Fruit fly (Drosophila melanogaster) whole organism, embryonic: Measurements from ENCODE around the gene Invadolysin.

Source experiments
- Adf1 ChIP-seq: fragments of 200-800 bp; sonication (Bioruptor generic); IDR thresholded peaks from 2 replicates; pipeline ENCODE4 v1.3.6; 2022; ENCODE audit warnings: missing biosample characterization, missing genetic modification characterization
- BEAF-32 ChIP-seq: fragments of 200-800 bp; sonication (Bioruptor generic); optimal IDR thresholded peaks from 3 replicates; lab custom pipeline; 2017; ENCODE audit warnings: missing biosample characterization, missing genetic modification characterization, mild to moderate bottlenecking, moderate library complexity, missing genetic modification reagents
- BtbVII ChIP-seq: fragments of 200-800 bp; sonication (Bioruptor generic); optimal IDR thresholded peaks from 3 replicates; lab custom pipeline; 2017; ENCODE audit warnings: missing biosample characterization, mild to moderate bottlenecking, missing genetic modification characterization
- CG11093 ChIP-seq: fragments of 200-800 bp; sonication (Bioruptor generic); IDR thresholded peaks from 3 replicates; pipeline ENCODE4 v1.3.6; 2022; ENCODE audit warnings: missing biosample characterization, missing genetic modification characterization
- CG12155 ChIP-seq: fragments of 200-800 bp; sonication (Bioruptor generic); optimal IDR thresholded peaks from 3 replicates; lab custom pipeline; 2016; ENCODE audit warnings: missing biosample characterization, missing genetic modification characterization
- CG13123 ChIP-seq: fragments of 200-800 bp; sonication (Bioruptor generic); optimal IDR thresholded peaks from 2 replicates; lab custom pipeline; 2016; ENCODE audit warnings: missing biosample characterization, missing genetic modification characterization
- CG14441 ChIP-seq: fragments of 200-800 bp; sonication (Bioruptor generic); IDR thresholded peaks from 2 replicates; pipeline ENCODE4 v1.3.6; 2022; ENCODE audit warnings: missing biosample characterization, missing genetic modification characterization
- CG14710 ChIP-seq: fragments of 200-800 bp; sonication (Bioruptor generic); optimal IDR thresholded peaks from 3 replicates; lab custom pipeline; 2019; ENCODE audit warnings: missing biosample characterization, mild to moderate bottlenecking, missing genetic modification characterization, moderate library complexity
- CG15073 ChIP-seq: fragments of 200-800 bp; sonication (Bioruptor generic); optimal IDR thresholded peaks from 2 replicates; lab custom pipeline; 2016; ENCODE audit warnings: missing biosample characterization, missing genetic modification characterization
- CG15696 ChIP-seq: fragments of 200-800 bp; sonication (Bioruptor generic); optimal IDR thresholded peaks from 2 replicates; lab custom pipeline; 2019; ENCODE audit warnings: missing biosample characterization, mild to moderate bottlenecking, missing genetic modification characterization, moderate library complexity
- CG31441 ChIP-seq: fragments of 200-800 bp; sonication (Bioruptor generic); IDR thresholded peaks from 2 replicates; pipeline ENCODE4 v1.3.6; 2022; ENCODE audit warnings: missing biosample characterization, missing genetic modification characterization
- CG34422 ChIP-seq: fragments of 200-800 bp; sonication (Bioruptor generic); IDR thresholded peaks from 3 replicates; pipeline ENCODE4 v1.3.6; 2022; ENCODE audit warnings: missing biosample characterization, missing genetic modification characterization
- CG3838 ChIP-seq: fragments of 200-800 bp; sonication (Bioruptor generic); optimal IDR thresholded peaks from 3 replicates; lab custom pipeline; 2016; ENCODE audit warnings: missing biosample characterization, missing genetic modification characterization
- CG4328 ChIP-seq: fragments of 200-800 bp; sonication (Bioruptor generic); optimal IDR thresholded peaks from 3 replicates; lab custom pipeline; 2017; ENCODE audit warnings: missing biosample characterization, missing genetic modification reagents, missing genetic modification characterization
- CG5245 ChIP-seq: fragments of 200-800 bp; sonication (Bioruptor generic); optimal IDR thresholded peaks from 3 replicates; lab custom pipeline; 2016; ENCODE audit warnings: missing biosample characterization, missing genetic modification characterization
- CG7271 ChIP-seq: fragments of 200-800 bp; sonication (Bioruptor generic); optimal IDR thresholded peaks from 2 replicates; lab custom pipeline; 2018; ENCODE audit warnings: missing biosample characterization, mild to moderate bottlenecking, missing genetic modification characterization, moderate library complexity
- CG7357 ChIP-seq: fragments of 200-800 bp; sonication (Bioruptor generic); IDR thresholded peaks from 3 replicates; pipeline ENCODE4 v1.3.6; 2022; ENCODE audit warnings: missing biosample characterization, missing genetic modification characterization
- CG7372 ChIP-seq: fragments of 200-800 bp; sonication (Bioruptor generic); IDR thresholded peaks from 2 replicates; pipeline ENCODE4 v1.3.6; 2022; ENCODE audit warnings: missing biosample characterization, missing genetic modification characterization
- CG8290 ChIP-seq, 3 experiments: fragments of 200-800 bp; sonication (Bioruptor generic); optimal IDR thresholded peaks; 2 replicates each; lab custom pipeline; 2016 to 2019; ENCODE audit warnings: missing biosample characterization in 3 of 3, missing genetic modification characterization in 3 of 3, mild to moderate bottlenecking in 2 of 3, moderate library complexity in 1 of 3
- CG8359 ChIP-seq: fragments of 200-800 bp; sonication (Bioruptor generic); optimal IDR thresholded peaks from 2 replicates; lab custom pipeline; 2017; ENCODE audit warnings: missing biosample characterization, mild to moderate bottlenecking, missing genetic modification characterization, borderline replicate concordance
- Dip3 ChIP-seq: fragments of 200-800 bp; sonication (Bioruptor generic); optimal IDR thresholded peaks from 3 replicates; lab custom pipeline; 2016; ENCODE audit warnings: missing biosample characterization, missing genetic modification characterization
- H15 ChIP-seq: fragments of 200-800 bp; sonication (Bioruptor generic); IDR thresholded peaks from 3 replicates; pipeline ENCODE4 v1.3.6; 2022; ENCODE audit warnings: missing biosample characterization, missing genetic modification characterization
- Med ChIP-seq: fragments of 200-800 bp; sonication (Bioruptor generic); peaks from one replicate; lab custom pipeline; 2016; ENCODE audit warnings: missing biosample characterization, missing genetic modification characterization, mild to moderate bottlenecking, inconsistent platforms, moderate library complexity
- Neu2 ChIP-seq: fragments of 200-800 bp; sonication (Bioruptor generic); optimal IDR thresholded peaks from 3 replicates; lab custom pipeline; 2016; ENCODE audit warnings: missing biosample characterization, missing genetic modification characterization, borderline replicate concordance
- NfI ChIP-seq: fragments of 200-800 bp; sonication (Bioruptor generic); optimal IDR thresholded peaks from 3 replicates; lab custom pipeline; 2018; ENCODE audit warnings: missing biosample characterization, mild to moderate bottlenecking, missing genetic modification characterization, moderate library complexity
- Ravus ChIP-seq: fragments of 200-800 bp; sonication (Bioruptor generic); IDR thresholded peaks from 2 replicates; pipeline ENCODE4 v1.3.6; 2022; ENCODE audit warnings: missing biosample characterization, missing genetic modification characterization
- Taf1 ChIP-seq: fragments of 200-800 bp; sonication (Bioruptor generic); IDR thresholded peaks from 2 replicates; pipeline ENCODE4 v1.3.6; 2022; ENCODE audit warnings: missing biosample characterization, missing genetic modification characterization
- Xbp1 ChIP-seq: fragments of 200-800 bp; sonication (Bioruptor generic); optimal IDR thresholded peaks from 3 replicates; lab custom pipeline; 2016; ENCODE audit warnings: missing biosample characterization, mild to moderate bottlenecking, missing genetic modification characterization
- Xrp1 ChIP-seq: fragments of 200-800 bp; sonication (Bioruptor generic); IDR thresholded peaks from 2 replicates; pipeline ENCODE4 v1.3.6; 2022; ENCODE audit warnings: missing biosample characterization, missing genetic modification characterization
- ab ChIP-seq: fragments of 200-800 bp; sonication (Bioruptor generic); optimal IDR thresholded peaks from 2 replicates; lab custom pipeline; 2016; ENCODE audit warnings: missing biosample characterization, missing genetic modification characterization
- amos ChIP-seq: fragments of 200-800 bp; sonication (Bioruptor generic); IDR thresholded peaks from 2 replicates; pipeline ENCODE4 v1.3.6; 2022; ENCODE audit warnings: missing biosample characterization, missing genetic modification characterization; ENCODE audit not compliant: partially characterized antibody
- chif ChIP-seq, 2 experiments: fragments of 200-800 bp; sonication (Bioruptor generic); optimal IDR thresholded peaks; 3 replicates each; lab custom pipeline; 2016; ENCODE audit warnings: missing biosample characterization in 2 of 2, missing genetic modification characterization in 2 of 2
- chn ChIP-seq: fragments of 200-800 bp; sonication (Bioruptor generic); optimal IDR thresholded peaks from 2 replicates; lab custom pipeline; 2016; ENCODE audit warnings: missing biosample characterization, missing genetic modification characterization
- da ChIP-seq: fragments of 200-800 bp; sonication (Bioruptor generic); optimal IDR thresholded peaks from 2 replicates; lab custom pipeline; 2016; ENCODE audit warnings: missing biosample characterization, missing genetic modification characterization
- ems ChIP-seq: fragments of 200-800 bp; sonication (Bioruptor generic); optimal IDR thresholded peaks from 3 replicates; lab custom pipeline; 2016; ENCODE audit warnings: missing biosample characterization, missing genetic modification characterization
- esg ChIP-seq: fragments of 200-800 bp; sonication (Bioruptor generic); conservative IDR thresholded peaks from 2 replicates; pipeline ENCODE4 v1.3.6; 2022; ENCODE audit warnings: missing biosample characterization, missing genetic modification characterization
- fd102C ChIP-seq: fragments of 200-800 bp; sonication (Bioruptor generic); optimal IDR thresholded peaks from 2 replicates; lab custom pipeline; 2018; ENCODE audit warnings: missing biosample characterization, mild to moderate bottlenecking, missing genetic modification characterization, moderate library complexity
- inv ChIP-seq: fragments of 200-800 bp; sonication (Bioruptor generic); IDR thresholded peaks from 2 replicates; pipeline ENCODE4 v1.3.6; 2022; ENCODE audit warnings: missing biosample characterization, missing genetic modification characterization; ENCODE audit not compliant: partially characterized antibody
- kay ChIP-seq: fragments of 200-800 bp; sonication (Bioruptor generic); optimal IDR thresholded peaks from 2 replicates; lab custom pipeline; 2016; ENCODE audit warnings: missing biosample characterization, missing genetic modification characterization
- lab ChIP-seq: fragments of 200-800 bp; sonication (Bioruptor generic); optimal IDR thresholded peaks from 3 replicates; lab custom pipeline; 2017; ENCODE audit warnings: missing biosample characterization, missing genetic modification characterization, mild to moderate bottlenecking, moderate library complexity, missing genetic modification reagents
- otp ChIP-seq: fragments of 200-800 bp; sonication (Bioruptor generic); IDR thresholded peaks from 3 replicates; pipeline ENCODE4, ENCODE4 v1.3.6; 2022; ENCODE audit warnings: missing biosample characterization, missing genetic modification characterization
- repo ChIP-seq: fragments of 200-800 bp; sonication (Bioruptor generic); optimal IDR thresholded peaks from 2 replicates; lab custom pipeline; 2016; ENCODE audit warnings: missing biosample characterization, missing genetic modification characterization
- sens ChIP-seq: fragments of 200-800 bp; sonication (Bioruptor generic); peaks from one replicate; lab custom pipeline; 2016; ENCODE audit warnings: missing biosample characterization, missing genetic modification characterization
- sim ChIP-seq: fragments of 200-800 bp; sonication (Bioruptor generic); IDR thresholded peaks from 2 replicates; pipeline ENCODE4 v1.3.6; 2022; ENCODE audit warnings: missing biosample characterization, missing genetic modification characterization
- sug ChIP-seq: fragments of 200-800 bp; optimal IDR thresholded peaks from 2 replicates; lab custom pipeline; 2019; ENCODE audit warnings: missing biosample characterization, mild to moderate bottlenecking, missing genetic modification characterization, moderate library complexity
- tin ChIP-seq: fragments of 200-800 bp; sonication (Bioruptor generic); optimal IDR thresholded peaks from 3 replicates; lab custom pipeline; 2016; ENCODE audit warnings: missing biosample characterization, missing genetic modification characterization
- toy ChIP-seq: fragments of 200-800 bp; sonication (Bioruptor generic); IDR thresholded peaks from 2 replicates; pipeline ENCODE4 v1.3.6; 2022; ENCODE audit warnings: missing biosample characterization, missing genetic modification characterization
- vnd ChIP-seq: fragments of 200-800 bp; sonication (Bioruptor generic); IDR thresholded peaks from 3 replicates; pipeline ENCODE4 v1.3.6; 2022; ENCODE audit warnings: missing biosample characterization, missing genetic modification characterization; ENCODE audit not compliant: partially characterized antibody
- wek ChIP-seq: fragments of 200-800 bp; sonication (Bioruptor generic); optimal IDR thresholded peaks from 3 replicates; lab custom pipeline; 2018; ENCODE audit warnings: missing biosample characterization, mild to moderate bottlenecking, missing genetic modification characterization, moderate library complexity

The Invadolysin gene

dm6 chr3R:10168483-10169064 is 24.1 kb downstream of the Invadolysin start (continued):
- TF ChIP-seq CG7372 (GFP tag; lab: Robert Waterston, UW) (no peak), wek (GFP tag; lab: Kevin White, UChicago) (peak; percentile 46), Xrp1 (GFP tag; lab: Robert Waterston, UW) (peak; percentile 57; the same call in 1 of the 2 replicates), CG8290 (GFP tag; optimal IDR thresholded peaks at IDR 0.05; lab: Kevin White, UChicago) (no peak), CG8290 (tag; optimal IDR thresholded peaks at IDR 0.05; lab: Kevin White, UChicago) (peak in 1 of 2 experiments; percentile 78), CG11093 (GFP tag; lab: Robert Waterston, UW) (no peak), CG14441 (no peak), CG31441 (GFP tag; lab: Robert Waterston, UW) (no peak), CG7357 (GFP tag; lab: Robert Waterston, UW) (no peak), BtbVII (GFP tag; lab: Kevin White, UChicago) (no peak), CG3838 (GFP tag; lab: Kevin White, UChicago) (no peak), repo (GFP tag; lab: Kevin White, UChicago) (no peak), CG7271 (no peak), sug (no peak), Ravus (GFP tag; lab: Robert Waterston, UW) (no peak; the same call in 1 of the 2 replicates), NfI (GFP tag; lab: Kevin White, UChicago) (peak; percentile 28), Med (peak; percentile 92), CG4328 (GFP tag; lab: Kevin White, UChicago) (no peak), ems (GFP tag; lab: Kevin White, UChicago) (no peak), chif (GFP tag; optimal IDR thresholded peaks at IDR 0.05; lab: Kevin White, UChicago) (peak; percentile 17 to 26), CG13123 (peak; percentile 38), lab (GFP tag; lab: Kevin White, UChicago) (peak; percentile 45), esg (GFP tag; lab: Robert Waterston, UW) (0 out of 2 replicates have a peak, but pooled peaks have one; percentile 36), kay (GFP tag; lab: Kevin White, UChicago) (no peak), amos (GFP tag; lab: Robert Waterston, UW) (no peak), Xbp1 (GFP tag; lab: Kevin White, UChicago) (peak; percentile 44), tin (no peak), chn (GFP tag; lab: Kevin White, UChicago) (no peak), inv (GFP tag; lab: Robert Waterston, UW) (no peak)

dm6 chr3R:10169124-10169766 is 24.8 kb downstream of the Invadolysin start:
- TF ChIP-seq ab (GFP tag; lab: Kevin White, UChicago) (no peak), CG12155 (GFP tag; lab: Kevin White, UChicago) (no peak), vnd (GFP tag; lab: Robert Waterston, UW) (no peak), CG5245 (GFP tag; lab: Kevin White, UChicago) (peak; percentile 7), Neu2 (no peak), CG15073 (GFP tag; lab: Kevin White, UChicago) (no peak), tin (no peak), sim (GFP tag; lab: Robert Waterston, UW) (0 out of 2 replicates have a peak, but pooled peaks have one; percentile 53), Dip3 (GFP tag; lab: Kevin White, UChicago) (no peak), fd102C (GFP tag; lab: Kevin White, UChicago) (peak; percentile 32), Adf1 (GFP tag; lab: Robert Waterston, UW) (no peak), CG14710 (tag; lab: Kevin White, UChicago) (no peak), H15 (GFP tag; lab: Robert Waterston, UW) (no peak), Taf1 (GFP tag; lab: Robert Waterston, UW) (no peak), otp (GFP tag; lab: Robert Waterston, UW) (peak; percentile 34; the same call in 1 of the 3 replicates), CG8359 (GFP tag; lab: Kevin White, UChicago) (no peak), da (GFP tag; lab: Kevin White, UChicago) (no peak), CG15696 (tag; lab: Kevin White, UChicago) (peak; percentile 6), CG34422 (GFP tag; lab: Robert Waterston, UW) (no peak), toy (GFP tag; lab: Robert Waterston, UW) (no peak), sens (GFP tag; lab: Kevin White, UChicago) (peak; percentile 85), BEAF-32 (GFP tag; lab: Kevin White, UChicago) (no peak)
